Fruit fly (Drosophila melanogaster) whole organism, embryonic: ENCODE data around the gene unc-13.

Experiments used
- Atf6 ChIP-seq: fragments of 200-800 bp; sonication (Bioruptor generic); IDR thresholded peaks from 2 replicates; pipeline ENCODE4 v1.3.6; 2022; ENCODE audit warnings: missing biosample characterization, missing genetic modification characterization
- CG10147 ChIP-seq: fragments of 200-800 bp; sonication (Bioruptor generic); optimal IDR thresholded peaks from 2 replicates; lab custom pipeline; 2019; ENCODE audit warnings: missing biosample characterization, mild to moderate bottlenecking, missing genetic modification characterization, moderate library complexity
- CG11723 ChIP-seq: fragments of 200-800 bp; sonication (Bioruptor generic); optimal IDR thresholded peaks from 2 replicates; lab custom pipeline; 2017; ENCODE audit warnings: missing biosample characterization, mild to moderate bottlenecking, missing genetic modification characterization
- CG12104 ChIP-seq: fragments of 200-800 bp; sonication (Bioruptor generic); optimal IDR thresholded peaks from 3 replicates; lab custom pipeline; 2016; ENCODE audit warnings: missing biosample characterization, missing genetic modification characterization
- CG12942 ChIP-seq: fragments of 200-800 bp; sonication (Bioruptor generic); optimal IDR thresholded peaks from 3 replicates; lab custom pipeline; 2016; ENCODE audit warnings: missing biosample characterization, missing genetic modification characterization
- CG13123 ChIP-seq: fragments of 200-800 bp; sonication (Bioruptor generic); optimal IDR thresholded peaks from 2 replicates; lab custom pipeline; 2016; ENCODE audit warnings: missing biosample characterization, missing genetic modification characterization
- CG15696 ChIP-seq: fragments of 200-800 bp; sonication (Bioruptor generic); optimal IDR thresholded peaks from 2 replicates; lab custom pipeline; 2019; ENCODE audit warnings: missing biosample characterization, mild to moderate bottlenecking, missing genetic modification characterization, moderate library complexity
- CG17359 ChIP-seq: fragments of 200-800 bp; sonication (Bioruptor generic); optimal IDR thresholded peaks from 3 replicates; lab custom pipeline; 2018; ENCODE audit warnings: missing biosample characterization, mild to moderate bottlenecking, missing genetic modification characterization, moderate library complexity
- CG17361 ChIP-seq: fragments of 200-800 bp; sonication (Bioruptor generic); IDR thresholded peaks from 3 replicates; pipeline ENCODE4 v1.3.6; 2022; ENCODE audit warnings: missing biosample characterization, missing genetic modification characterization
- CG3163 ChIP-seq: fragments of 200-800 bp; sonication (Bioruptor generic); optimal IDR thresholded peaks from 3 replicates; lab custom pipeline; 2016; ENCODE audit warnings: missing biosample characterization, missing genetic modification characterization
- CG3995 ChIP-seq: fragments of 200-800 bp; sonication (Bioruptor generic); optimal IDR thresholded peaks from 3 replicates; lab custom pipeline; 2016; ENCODE audit warnings: missing biosample characterization, missing genetic modification characterization
- CG6854 ChIP-seq: fragments of 200-800 bp; sonication (Bioruptor generic); optimal IDR thresholded peaks from 3 replicates; lab custom pipeline; 2017; ENCODE audit warnings: missing biosample characterization, mild to moderate bottlenecking, missing genetic modification characterization
- CG7963 ChIP-seq: fragments of 200-800 bp; sonication (Bioruptor generic); IDR thresholded peaks from 3 replicates; pipeline ENCODE4 v1.3.6; 2022; ENCODE audit warnings: missing biosample characterization, missing genetic modification characterization; ENCODE audit not compliant: partially characterized antibody
- CG8944 ChIP-seq: fragments of 200-800 bp; sonication (Bioruptor generic); optimal IDR thresholded peaks from 3 replicates; lab custom pipeline; 2016; ENCODE audit warnings: missing biosample characterization, missing genetic modification characterization
- CG9215 ChIP-seq: fragments of 200-800 bp; sonication (Bioruptor generic); IDR thresholded peaks from 2 replicates; pipeline ENCODE4 v1.3.6; 2022; ENCODE audit warnings: missing biosample characterization, missing genetic modification characterization
- CG9797 ChIP-seq: fragments of 200-800 bp; sonication (Bioruptor generic); optimal IDR thresholded peaks from 3 replicates; lab custom pipeline; 2018; ENCODE audit warnings: missing biosample characterization, mild to moderate bottlenecking, missing genetic modification characterization
- CG9817 ChIP-seq: fragments of 200-800 bp; sonication (Bioruptor generic); optimal IDR thresholded peaks from 2 replicates; lab custom pipeline; 2018; ENCODE audit warnings: missing biosample characterization, mild to moderate bottlenecking, missing genetic modification characterization, moderate library complexity
- Deaf1 ChIP-seq: fragments of 200-800 bp; optimal IDR thresholded peaks from 3 replicates; lab custom pipeline; 2019; ENCODE audit warnings: missing biosample characterization, mild to moderate bottlenecking, missing genetic modification characterization, moderate library complexity
- Dek ChIP-seq: fragments of 200-800 bp; sonication (Bioruptor generic); optimal IDR thresholded peaks from 3 replicates; lab custom pipeline; 2019; ENCODE audit warnings: missing biosample characterization, mild to moderate bottlenecking, missing genetic modification characterization, moderate library complexity
- Dp ChIP-seq: fragments of 200-800 bp; sonication (Bioruptor generic); optimal IDR thresholded peaks from 2 replicates; lab custom pipeline; 2018; ENCODE audit warnings: missing biosample characterization, mild to moderate bottlenecking, missing genetic modification characterization, moderate library complexity
- Fer1 ChIP-seq: fragments of 200-800 bp; sonication (Bioruptor generic); optimal IDR thresholded peaks from 2 replicates; lab custom pipeline; 2017; ENCODE audit warnings: missing biosample characterization, mild to moderate bottlenecking, missing genetic modification characterization
- HmgZ ChIP-seq: fragments of 200-800 bp; sonication (Bioruptor generic); optimal IDR thresholded peaks from 2 replicates; lab custom pipeline; 2018; ENCODE audit warnings: missing biosample characterization, mild to moderate bottlenecking, missing genetic modification characterization
- Hmx ChIP-seq: fragments of 200-800 bp; sonication (Bioruptor generic); optimal IDR thresholded peaks from 2 replicates; lab custom pipeline; 2016; ENCODE audit warnings: missing biosample characterization, missing genetic modification characterization
- Hr78 ChIP-seq, 2 experiments: fragments of 200-800 bp in 1 of 2; fragments of >200 bp in 1 of 2; sonication (Bioruptor generic) in 1 of 2; optimal IDR thresholded peaks; 2 replicates each; lab custom pipeline; 2017 to 2019; ENCODE audit warnings: missing biosample characterization in 2 of 2, missing genetic modification characterization in 2 of 2, mild to moderate bottlenecking in 1 of 2, moderate library complexity in 1 of 2
- Nf-YA ChIP-seq: fragments of 200-800 bp; sonication (Bioruptor generic); IDR thresholded peaks from 2 replicates; pipeline ENCODE4 v1.3.6; 2022; ENCODE audit warnings: missing biosample characterization, missing genetic modification characterization
- Nf-YB ChIP-seq: fragments of 200-800 bp; sonication (Bioruptor generic); optimal IDR thresholded peaks from 3 replicates; lab custom pipeline; 2019; ENCODE audit warnings: missing biosample characterization, mild to moderate bottlenecking, missing genetic modification characterization, moderate library complexity
- Nf-YC ChIP-seq: fragments of 200-800 bp; optimal IDR thresholded peaks from 3 replicates; lab custom pipeline; 2019; ENCODE audit warnings: missing biosample characterization, mild to moderate bottlenecking, missing genetic modification characterization, moderate library complexity
- Oli ChIP-seq: fragments of 200-800 bp; sonication (Bioruptor generic); optimal IDR thresholded peaks from 2 replicates; lab custom pipeline; 2018; ENCODE audit warnings: missing biosample characterization, mild to moderate bottlenecking, missing genetic modification characterization, moderate library complexity
- Rfx ChIP-seq: fragments of 200-800 bp; sonication (Bioruptor generic); IDR thresholded peaks from 2 replicates; pipeline ENCODE4 v1.3.6; 2022; ENCODE audit warnings: missing biosample characterization, missing genetic modification characterization
- Sox100B ChIP-seq: fragments of 200-800 bp; sonication (Bioruptor generic); optimal IDR thresholded peaks from 3 replicates; lab custom pipeline; 2018; ENCODE audit warnings: missing biosample characterization, mild to moderate bottlenecking, missing genetic modification characterization
- Trl ChIP-seq, 3 experiments: fragments of >200 bp in 2 of 3; fragments of 200-800 bp in 1 of 3; sonication (Bioruptor generic) in 1 of 3; optimal IDR thresholded peaks; 2 replicates in 1 of 3; 3 replicates in 2 of 3; lab custom pipeline; 2016 to 2017; ENCODE audit warnings: missing biosample characterization in 1 of 3, missing genetic modification characterization in 1 of 3
- abd-A ChIP-seq: fragments of 200-800 bp; sonication (Bioruptor generic); optimal IDR thresholded peaks from 3 replicates; lab custom pipeline; 2019; ENCODE audit warnings: missing biosample characterization, mild to moderate bottlenecking, missing genetic modification characterization, moderate library complexity
- ato ChIP-seq: fragments of 200-800 bp; sonication (Bioruptor generic); IDR thresholded peaks from 2 replicates; pipeline ENCODE4 v1.3.6; 2022; ENCODE audit warnings: missing biosample characterization, missing genetic modification characterization; ENCODE audit not compliant: partially characterized antibody
- cad ChIP-seq: fragments of >200 bp; optimal IDR thresholded peaks from 2 replicates; lab custom pipeline; 2017; ENCODE audit warnings: missing biosample characterization, missing genetic modification characterization
- gsb-n ChIP-seq: fragments of 200-800 bp; sonication (Bioruptor generic); optimal IDR thresholded peaks from 3 replicates; lab custom pipeline; 2018; ENCODE audit warnings: missing biosample characterization, mild to moderate bottlenecking, missing genetic modification characterization
- lbe ChIP-seq: fragments of 200-800 bp; sonication (Bioruptor generic); optimal IDR thresholded peaks from 2 replicates; lab custom pipeline; 2016; ENCODE audit warnings: missing biosample characterization, mild to moderate bottlenecking, missing genetic modification characterization
- maf-S ChIP-seq: fragments of 200-800 bp; sonication (Bioruptor generic); optimal IDR thresholded peaks from 2 replicates; lab custom pipeline; 2016; ENCODE audit warnings: missing biosample characterization, missing genetic modification characterization
- mirr ChIP-seq: fragments of 200-800 bp; sonication (Bioruptor generic); optimal IDR thresholded peaks from 3 replicates; lab custom pipeline; 2018; ENCODE audit warnings: missing biosample characterization, mild to moderate bottlenecking, missing genetic modification characterization
- nmo ChIP-seq: fragments of 200-800 bp; sonication (Bioruptor generic); optimal IDR thresholded peaks from 2 replicates; lab custom pipeline; 2018; ENCODE audit warnings: missing biosample characterization, mild to moderate bottlenecking, missing genetic modification characterization, moderate library complexity
- pita ChIP-seq: fragments of 200-800 bp; sonication (Bioruptor generic); optimal IDR thresholded peaks from 2 replicates; lab custom pipeline; 2017; ENCODE audit warnings: missing biosample characterization, mild to moderate bottlenecking, missing genetic modification characterization
- psq ChIP-seq: fragments of 200-800 bp; sonication (Bioruptor generic); optimal IDR thresholded peaks from 2 replicates; lab custom pipeline; 2017; ENCODE audit warnings: missing biosample characterization, missing genetic modification characterization
- schlank ChIP-seq: fragments of 200-800 bp; sonication (Bioruptor generic); optimal IDR thresholded peaks from 2 replicates; lab custom pipeline; 2018; ENCODE audit warnings: missing biosample characterization, mild to moderate bottlenecking, missing genetic modification characterization
- sob ChIP-seq: fragments of 200-800 bp; sonication (Bioruptor generic); IDR thresholded peaks from 2 replicates; pipeline ENCODE4 v1.3.6; 2022; ENCODE audit warnings: missing biosample characterization, missing genetic modification characterization
- tgo ChIP-seq: fragments of 200-800 bp; sonication (Bioruptor generic); IDR thresholded peaks from 3 replicates; pipeline ENCODE4 v1.3.6; 2022; ENCODE audit warnings: missing biosample characterization, missing genetic modification characterization
- tin ChIP-seq: fragments of 200-800 bp; sonication (Bioruptor generic); optimal IDR thresholded peaks from 3 replicates; lab custom pipeline; 2016; ENCODE audit warnings: missing biosample characterization, missing genetic modification characterization
- tll ChIP-seq, 2 experiments: fragments of 200-800 bp in 1 of 2; fragments of >200 bp in 1 of 2; sonication (Bioruptor generic) in 1 of 2; optimal IDR thresholded peaks; 2 replicates each; lab custom pipeline; 2017 to 2019; ENCODE audit warnings: missing biosample characterization in 2 of 2, missing genetic modification characterization in 2 of 2, mild to moderate bottlenecking in 1 of 2, moderate library complexity in 1 of 2
- zfh1 ChIP-seq: fragments of 200-800 bp; sonication (Bioruptor generic); IDR thresholded peaks from 3 replicates; pipeline ENCODE4 v1.3.6; 2022; ENCODE audit warnings: missing biosample characterization, missing genetic modification characterization

Gene unc-13

DNA sequence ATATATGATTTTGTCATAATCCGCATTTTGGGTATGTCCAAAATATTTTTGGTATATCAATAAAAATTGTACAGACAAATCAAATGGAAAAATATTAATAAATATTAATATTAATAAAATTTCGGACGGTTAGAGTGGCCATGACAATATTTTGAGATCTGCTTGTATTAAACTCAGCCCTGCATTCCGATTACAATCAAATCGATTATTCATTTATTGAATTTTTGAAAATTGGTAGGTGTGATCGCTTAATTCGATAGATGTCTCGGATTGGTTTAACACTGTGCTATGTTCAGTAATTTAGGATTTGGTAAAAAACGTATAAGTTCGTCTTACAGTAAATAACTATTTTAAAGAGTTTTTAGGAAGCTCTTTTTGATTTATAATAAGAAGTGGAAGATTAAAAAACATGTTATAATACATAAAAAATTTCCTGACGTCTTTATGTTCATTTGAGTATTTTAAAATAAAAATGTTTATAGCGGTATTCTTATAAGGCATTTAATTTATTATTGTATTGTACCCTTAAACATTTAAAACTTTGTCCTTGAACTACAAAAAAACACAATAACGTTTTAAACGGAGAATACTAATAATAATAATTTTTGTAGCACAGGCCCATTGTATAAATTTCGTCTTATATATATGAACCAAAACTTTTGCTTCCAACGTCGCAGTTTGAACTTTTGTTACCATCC lies 77.1 kb downstream of the unc-13 start (continued):
- TF ChIP-seq Atf6 (GFP tag; lab: Robert Waterston, UW), result no peak

DNA sequence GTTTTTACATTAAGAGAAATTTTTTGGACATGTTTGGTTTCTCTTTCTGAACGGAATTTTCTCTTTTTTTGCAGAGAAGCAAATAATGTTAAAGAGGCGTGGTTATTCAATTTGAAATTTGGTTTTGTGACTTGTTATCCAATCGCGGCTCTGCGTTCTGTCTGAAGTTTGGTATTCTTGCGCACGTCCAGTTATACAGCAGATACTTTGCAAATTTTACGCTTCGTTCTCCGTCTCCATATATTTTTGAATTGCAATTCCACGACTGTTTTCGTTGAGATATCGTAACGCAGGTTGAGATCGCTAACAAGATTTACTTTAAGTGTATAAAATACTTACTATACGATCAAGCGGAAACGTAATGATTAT lies 77.7 kb downstream of the unc-13 start:
- TF ChIP-seq psq (GFP tag; lab: Kevin White, UChicago) (no peak), gsb-n (tag; lab: Kevin White, UChicago) (no peak), CG11723 (GFP tag; lab: Kevin White, UChicago) (no peak), zfh1 (GFP tag; lab: Robert Waterston, UW) (no peak), CG9215 (no peak), CG12942 (GFP tag; lab: Kevin White, UChicago) (no peak), lbe (no peak), tgo (no peak), Trl (optimal IDR thresholded peaks at IDR 0.05; lab: Kevin White, UChicago) (peak; percentile 72 to 88), Trl (GFP tag; optimal IDR thresholded peaks at IDR 0.05; lab: Kevin White, UChicago) (no peak), CG9817 (tag; lab: Kevin White, UChicago) (no peak), CG12104 (GFP tag; lab: Kevin White, UChicago) (no peak), CG8944 (GFP tag; lab: Kevin White, UChicago) (no peak), Hr78 (GFP tag; optimal IDR thresholded peaks at IDR 0.05; lab: Kevin White, UChicago) (no peak), tll (GFP tag; optimal IDR thresholded peaks at IDR 0.05; lab: Kevin White, UChicago) (peak in 1 of 2 experiments; percentile 18), Atf6 (GFP tag; lab: Robert Waterston, UW) (no peak), Rfx (GFP tag; lab: Robert Waterston, UW) (no peak), maf-S (GFP tag; lab: Kevin White, UChicago) (no peak), Oli (tag; lab: Kevin White, UChicago) (no peak), schlank (tag; lab: Kevin White, UChicago) (no peak), CG17361 (GFP tag; lab: Robert Waterston, UW) (no peak), CG7963 (GFP tag; lab: Robert Waterston, UW) (no peak), Fer1 (no peak), Deaf1 (tag; lab: Kevin White, UChicago) (peak; percentile 5), CG15696 (tag; lab: Kevin White, UChicago) (no peak), Nf-YA (GFP tag; lab: Robert Waterston, UW) (no peak), CG3995 (GFP tag; lab: Kevin White, UChicago) (no peak), CG17359 (no peak), nmo (no peak), Sox100B (GFP tag; lab: Kevin White, UChicago) (no peak), ato (GFP tag; lab: Robert Waterston, UW) (no peak), Dek (no peak), CG10147 (GFP tag; lab: Kevin White, UChicago) (no peak), CG9797 (GFP tag; lab: Kevin White, UChicago) (no peak), Hmx (no peak), pita (GFP tag; lab: Kevin White, UChicago) (no peak), Nf-YC (tag; lab: Kevin White, UChicago) (peak; percentile 97), CG13123 (no peak), abd-A (no peak), Dp (GFP tag; lab: Kevin White, UChicago) (no peak), tin (GFP tag; lab: Kevin White, UChicago) (no peak), sob (GFP tag; lab: Robert Waterston, UW) (no peak), Nf-YB (GFP tag; lab: Kevin White, UChicago) (peak; percentile 97), CG3163 (GFP tag; lab: Kevin White, UChicago) (peak; percentile 99), mirr (no peak), HmgZ (tag; lab: Kevin White, UChicago) (no peak), cad (GFP tag; lab: Kevin White, UChicago) (no peak), CG6854 (no peak)
